Worm (Caenorhabditis elegans) whole organism, L2 larva: ENCODE data around the gene Y75D11A.3.
"Not testable (repeated sequence)": the region's sequence is repeated elsewhere in the genome, so short reads cannot be mapped to it uniquely, and the experiment has no call there.

ENCODE experiments used
- R02D3.7 ChIP-seq: fragments of 150-350 bp; optimal IDR thresholded peaks from 2 replicates; lab custom pipeline; 2014; ENCODE audit warnings: missing biosample characterization, missing genetic modification characterization
- aly-2 ChIP-seq: fragments of 150-350 bp; optimal IDR thresholded peaks from 2 replicates; lab custom pipeline; 2014; ENCODE audit warnings: missing biosample characterization, missing genetic modification characterization
- ama-1 ChIP-seq: fragments of 150-350 bp; optimal IDR thresholded peaks from 2 replicates; lab custom pipeline; 2018; ENCODE audit warnings: inconsistent platforms
- elt-1 ChIP-seq: fragments of 150-350 bp; optimal IDR thresholded peaks from 2 replicates; lab custom pipeline; 2014; ENCODE audit warnings: missing biosample characterization, missing genetic modification characterization
- lin-13 ChIP-seq: fragments of 150-350 bp; optimal IDR thresholded peaks from 2 replicates; lab custom pipeline; 2014; ENCODE audit warnings: missing biosample characterization, missing genetic modification reagents, missing genetic modification characterization
- mdl-1 ChIP-seq, 2 experiments: fragments of 150-350 bp in 1 of 2; sonication (generic microtip) in 1 of 2; optimal IDR thresholded peaks; 2 replicates each; lab custom pipeline; 2017; ENCODE audit warnings: missing biosample characterization in 2 of 2, missing genetic modification characterization in 2 of 2
- nhr-11 ChIP-seq: fragments of 150-350 bp; optimal IDR thresholded peaks from 2 replicates; lab custom pipeline; 2014; ENCODE audit warnings: missing biosample characterization, missing genetic modification characterization
- nhr-23 ChIP-seq: fragments of 150-350 bp; optimal IDR thresholded peaks from 2 replicates; lab custom pipeline; 2014; ENCODE audit warnings: missing biosample characterization, missing genetic modification reagents, missing genetic modification characterization
- zag-1 ChIP-seq: fragments of 150-350 bp; optimal IDR thresholded peaks from 2 replicates; lab custom pipeline; 2014; ENCODE audit warnings: missing biosample characterization, missing genetic modification characterization
- ztf-11 ChIP-seq: sonication (generic microtip); optimal IDR thresholded peaks from 2 replicates; lab custom pipeline; 2017; ENCODE audit warnings: missing biosample characterization, missing genetic modification characterization
- ztf-4 ChIP-seq: fragments of 150-350 bp; optimal IDR thresholded peaks from 2 replicates; lab custom pipeline; 2014; ENCODE audit warnings: missing biosample characterization, missing genetic modification characterization

ce11 chrX:1748476-1748875, 2.5 kb upstream of the Y75D11A.3 start, which contains the start of gene Y75D11A.6:
- not testable (repeated sequence) for TF ChIP-seq nhr-23 (tag; lab: Kevin White, UChicago); elt-1; ama-1 (lab: Kevin White, UChicago); nhr-11; aly-2 (tag; lab: Kevin White, UChicago); ztf-11 (tag; lab: Kevin White, UChicago); mdl-1 (tag; optimal IDR thresholded peaks at IDR 0.05; lab: Kevin White, UChicago); R02D3.7 (tag; lab: Kevin White, UChicago); zag-1 (tag; lab: Kevin White, UChicago); ztf-4 (tag; lab: Kevin White, UChicago); lin-13 (GFP tag; lab: Kevin White, UChicago)
